Worm (Caenorhabditis elegans) whole organism, L4 larva: ENCODE measurements around the gene otpl-3.

ENCODE experiments used
- R02D3.7 ChIP-seq: fragments of 150-350 bp; sonication (generic microtip); optimal IDR thresholded peaks from 3 replicates; lab custom pipeline; 2014; ENCODE audit warnings: missing biosample characterization, missing genetic modification characterization
- ama-1 ChIP-seq: fragments of 150-350 bp; optimal IDR thresholded peaks from 2 replicates; lab custom pipeline; 2014; ENCODE audit warnings: inconsistent platforms, mixed read lengths
- ceh-28 ChIP-seq: fragments of 150-350 bp; optimal IDR thresholded peaks from 2 replicates; lab custom pipeline; 2014; ENCODE audit warnings: missing biosample characterization, missing genetic modification reagents, missing genetic modification characterization
- daf-12 ChIP-seq: fragments of 150-350 bp; optimal IDR thresholded peaks from 2 replicates; lab custom pipeline; 2014; ENCODE audit warnings: missing biosample characterization, missing genetic modification reagents, missing genetic modification characterization
- egl-27 ChIP-seq: sonication (generic microtip); optimal IDR thresholded peaks from 3 replicates; lab custom pipeline; 2017; ENCODE audit warnings: missing biosample characterization, missing genetic modification reagents, missing genetic modification characterization
- hmg-1.1 ChIP-seq: fragments of 200-800 bp; sonication (Bioruptor generic); IDR thresholded peaks from 2 replicates; pipeline ENCODE4 v1.3.6; 2022; ENCODE audit warnings: missing genetic modification reagents, missing genetic modification characterization, missing compliant biosample characterization
- lin-39 ChIP-seq: fragments of 150-350 bp; optimal IDR thresholded peaks from 2 replicates; lab custom pipeline; 2014; ENCODE audit warnings: missing biosample characterization, missing genetic modification reagents, missing genetic modification characterization
- mdl-1 ChIP-seq, 2 experiments: fragments of 150-350 bp in 1 of 2; sonication (generic microtip) in 1 of 2; optimal IDR thresholded peaks; 2 replicates each; lab custom pipeline; 2014 to 2017; ENCODE audit warnings: missing biosample characterization in 2 of 2, missing genetic modification characterization in 2 of 2
- nhr-237 ChIP-seq: sonication (generic microtip); optimal IDR thresholded peaks from 2 replicates; lab custom pipeline; 2017; ENCODE audit warnings: missing biosample characterization, missing genetic modification characterization
- nhr-28 ChIP-seq: fragments of 150-350 bp; optimal IDR thresholded peaks from 2 replicates; lab custom pipeline; 2014; ENCODE audit warnings: missing biosample characterization, missing genetic modification characterization
- nhr-6 ChIP-seq: fragments of 150-350 bp; optimal IDR thresholded peaks from 2 replicates; lab custom pipeline; 2014; ENCODE audit warnings: missing biosample characterization, missing genetic modification characterization
- pha-4 ChIP-seq, 2 experiments: fragments of 150-350 bp in 1 of 2; fragments of 200-800 bp in 1 of 2; sonication (Bioruptor generic) in 1 of 2; IDR thresholded peaks in 1 of 2; optimal IDR thresholded peaks in 1 of 2; 2 replicates each; pipeline versions ENCODE4 v1.3.6 to Lab custom; 2014 to 2022; ENCODE audit warnings: missing genetic modification characterization in 2 of 2, missing genetic modification reagents in 2 of 2, missing biosample characterization in 1 of 2, missing compliant biosample characterization in 1 of 2
- pqm-1 ChIP-seq: sonication (generic microtip); optimal IDR thresholded peaks from 2 replicates; lab custom pipeline; 2017; ENCODE audit warnings: missing biosample characterization, missing genetic modification characterization
- zfp-3 ChIP-seq: fragments of 200-800 bp; sonication (Bioruptor generic); conservative IDR thresholded peaks from 2 replicates; pipeline ENCODE4 v1.3.6; 2022; ENCODE audit warnings: missing genetic modification reagents, missing genetic modification characterization, missing compliant biosample characterization

DNA sequence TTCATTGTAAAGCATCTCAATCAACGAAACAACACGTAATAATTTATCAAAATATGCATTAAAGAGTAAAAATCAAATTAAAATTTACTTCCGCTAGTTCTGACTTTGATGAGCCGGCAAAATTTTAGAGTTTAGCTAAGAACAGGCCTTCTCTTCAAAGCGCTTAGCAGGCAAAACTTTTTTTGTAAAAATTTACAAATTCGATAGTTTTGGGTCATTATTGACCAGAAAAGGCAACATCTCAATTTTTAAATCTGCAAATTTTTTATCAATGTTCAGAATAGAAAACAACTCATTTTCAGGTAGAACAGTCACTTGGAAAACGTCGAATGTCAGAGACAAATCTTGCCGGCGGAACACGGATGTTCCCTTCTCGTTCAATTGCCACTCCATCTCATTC, 13.2 kb upstream of the otpl-3 start:
- TF ChIP-seq pqm-1 (tag; lab: Kevin White, UChicago): no peak
- TF ChIP-seq ceh-28 (tag; lab: Kevin White, UChicago): no peak
- no peak for TF ChIP-seq pha-4 (GFP tag; IDR thresholded peaks at IDR 0.05; lab: Robert Waterston, UW)
- TF ChIP-seq pha-4 (tag; optimal IDR thresholded peaks at IDR 0.05; lab: Kevin White, UChicago): no peak
- TF ChIP-seq R02D3.7 (tag; lab: Kevin White, UChicago): no peak
- TF ChIP-seq nhr-237: no peak
- TF ChIP-seq egl-27 (tag; lab: Kevin White, UChicago): no peak
- no peak for TF ChIP-seq nhr-28
- TF ChIP-seq lin-39 (tag; lab: Kevin White, UChicago): no peak
- no peak for TF ChIP-seq mdl-1 (tag; optimal IDR thresholded peaks at IDR 0.05; lab: Kevin White, UChicago)
- no peak for TF ChIP-seq hmg-1.1 (GFP tag; lab: Robert Waterston, UW)
- no peak for TF ChIP-seq daf-12 (tag; lab: Kevin White, UChicago)
- TF ChIP-seq ama-1: no peak
- TF ChIP-seq zfp-3 (GFP tag; lab: Robert Waterston, UW): no peak
- no peak for TF ChIP-seq nhr-6 (tag; lab: Kevin White, UChicago)
